Worm (Caenorhabditis elegans) whole organism, dauer: Measurements from ENCODE around the gene C08F11.1.
"Not testable (repeated sequence)": the region's sequence is repeated elsewhere in the genome, so short reads cannot be mapped to it uniquely, and the experiment has no call there.

Source experiments
- unc-62 ChIP-seq: sonication (generic microtip); optimal IDR thresholded peaks from 2 replicates; lab custom pipeline; 2017; ENCODE audit warnings: missing biosample characterization, missing genetic modification reagents, missing genetic modification characterization

The C08F11.1 gene

DNA sequence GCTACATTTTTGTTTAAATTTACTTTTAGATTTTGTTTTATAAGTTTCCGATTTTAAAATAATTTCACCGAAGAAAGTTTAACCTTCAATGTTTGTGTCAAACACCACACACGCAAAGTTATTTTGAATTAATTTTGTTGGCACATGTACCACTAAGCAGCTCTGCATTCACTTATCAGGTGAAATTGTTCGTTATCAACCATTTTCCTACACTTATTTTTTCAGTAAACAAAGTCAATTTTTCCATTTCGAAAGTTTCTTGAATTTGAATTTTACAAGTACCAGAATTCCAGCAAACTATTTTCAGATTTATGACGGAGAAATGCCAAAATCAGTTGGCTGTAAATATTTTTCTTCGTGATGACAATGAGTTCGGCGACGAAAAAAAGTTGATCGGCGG lies 4.4 kb upstream of the C08F11.1 start, which contains the start of gene C08F11.3:
TSS of gene C08F11.3 (plus strand) at position 301 of the 400 bp plus-strand sequence.
- TF ChIP-seq unc-62 = no peak

DNA sequence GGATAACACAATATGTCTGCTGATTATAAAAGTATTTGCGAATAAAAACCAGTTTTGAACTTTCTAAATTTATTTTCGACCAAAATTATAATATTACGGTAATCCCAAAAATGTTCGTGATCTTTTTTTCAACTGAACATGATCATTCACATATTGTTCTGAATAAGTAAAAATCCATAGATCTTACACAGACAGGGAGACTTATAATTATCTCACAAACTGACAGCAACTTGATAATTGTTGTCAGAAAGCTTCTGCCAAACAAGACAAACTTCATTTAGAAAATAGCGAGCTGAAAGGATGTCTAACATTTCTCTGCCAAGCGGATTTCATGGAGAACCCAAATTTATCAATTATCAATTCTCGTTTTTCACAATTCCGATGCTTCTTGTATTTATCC lies 2.8 kb downstream of the C08F11.1 start, which contains the start of gene sru-21:
TSS of gene sru-21 (plus strand) at position 301 of the 400 bp plus-strand sequence.
- no peak for TF ChIP-seq unc-62

DNA sequence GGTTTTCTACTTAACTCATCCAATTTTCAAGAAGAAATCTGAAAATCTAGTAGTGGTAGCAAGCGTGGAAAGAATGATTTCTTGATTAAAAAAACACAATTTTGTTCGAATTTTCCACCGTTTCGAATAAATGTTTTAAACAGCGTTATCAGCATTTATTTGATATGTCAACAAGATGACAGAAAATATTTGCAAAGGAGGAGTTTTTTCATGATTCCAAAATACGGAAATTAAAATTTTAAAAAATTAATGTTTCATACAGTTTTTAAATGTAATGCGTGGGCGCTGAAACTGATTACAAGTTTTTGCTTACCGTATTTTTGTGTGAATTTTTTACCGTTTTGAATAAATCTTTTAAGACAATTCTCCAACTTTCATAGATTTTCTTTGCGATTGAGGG lies 9.0 kb downstream of the C08F11.1 start:
- no peak for TF ChIP-seq unc-62

DNA sequence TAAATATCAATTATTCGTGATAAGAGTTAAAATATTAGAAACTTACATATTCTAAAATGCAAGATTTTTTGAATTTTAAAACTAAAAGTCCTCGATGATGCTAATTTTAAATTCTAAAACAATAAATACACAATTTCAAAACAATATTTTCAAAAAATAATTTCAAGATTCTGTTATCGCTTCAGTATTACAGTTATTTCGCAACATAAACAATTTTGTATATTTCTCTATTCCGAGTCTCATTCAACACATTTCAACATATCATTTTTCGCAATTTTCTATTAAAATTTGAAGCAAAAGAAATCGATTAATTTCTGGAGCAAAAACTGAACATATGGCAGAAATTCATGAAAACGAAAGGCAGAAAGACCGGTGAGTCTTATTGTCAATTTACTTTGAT lies 9.5 kb downstream of the C08F11.1 start, which contains the start of gene fbxa-98:
TSS of gene fbxa-98 (plus strand) at position 243 of the 400 bp plus-strand sequence.
- TF ChIP-seq unc-62 = no peak

DNA sequence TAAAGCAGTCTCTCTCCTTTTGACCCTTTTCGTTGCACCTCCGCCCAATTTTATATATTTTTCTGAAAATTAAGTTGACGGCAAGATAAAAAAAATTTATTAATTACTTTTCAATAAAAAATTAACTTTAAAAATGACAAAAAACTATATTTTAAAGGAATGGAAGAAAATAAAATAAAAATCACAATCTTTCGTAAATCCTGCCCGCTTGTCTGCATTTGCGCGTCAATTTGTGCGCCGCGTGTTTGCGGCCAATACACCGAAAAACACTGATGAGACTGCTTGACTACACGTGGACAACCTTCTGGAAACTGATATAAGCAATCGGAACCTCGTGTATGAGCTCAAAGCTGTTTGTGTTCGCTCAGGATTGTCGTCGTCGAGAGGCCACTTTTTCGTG lies 13.3 kb downstream of the C08F11.1 start, which contains the start of gene C08F11.7:
TSS of gene C08F11.7 (plus strand) at position 301 of the 400 bp plus-strand sequence.
- no peak for TF ChIP-seq unc-62

DNA sequence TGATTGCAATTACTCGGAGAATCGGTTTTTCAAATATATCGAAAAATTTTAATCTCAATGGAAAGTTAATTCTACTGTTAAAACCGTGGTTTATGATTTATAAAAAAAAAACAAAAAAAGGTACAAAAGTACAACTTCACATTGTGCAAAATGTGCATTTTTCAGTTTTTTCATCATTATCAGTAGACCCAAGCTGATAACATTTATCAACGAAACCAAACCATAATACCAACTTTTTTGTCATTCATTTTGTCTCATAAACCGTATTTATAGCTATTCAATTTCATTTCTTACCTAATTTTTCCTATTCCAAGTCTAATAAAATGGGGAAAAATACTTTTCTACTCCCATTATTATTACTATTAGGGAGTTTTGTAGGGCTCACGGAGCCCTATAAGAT lies 15.4 kb downstream of the C08F11.1 start, which contains the start of gene ugt-22:
TSS of gene ugt-22 (plus strand) at position 234 of the 400 bp plus-strand sequence.
- TF ChIP-seq unc-62 = no peak

DNA sequence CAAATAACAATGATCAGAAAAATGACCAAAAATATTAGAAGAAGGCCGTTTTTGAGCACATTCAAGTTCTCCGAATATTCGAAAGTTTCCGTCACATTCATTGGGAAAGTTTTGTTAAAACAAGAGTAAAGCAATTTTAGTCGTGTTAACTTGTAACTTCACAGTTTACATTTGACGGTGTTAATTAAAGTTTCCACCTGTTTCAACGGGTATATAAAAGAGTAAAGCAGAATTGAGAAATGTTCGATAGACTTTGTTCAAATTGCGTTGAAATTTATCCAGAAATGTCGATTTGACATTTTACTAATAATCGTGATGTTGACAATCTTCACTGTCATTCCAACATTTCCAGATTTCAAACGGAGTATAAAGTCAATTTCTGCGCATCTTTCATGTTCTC lies 22.2 kb downstream of the C08F11.1 start, which contains the start of gene srz-29:
TSS of gene srz-29 (minus strand) at position 101 of the 400 bp plus-strand sequence.
- TF ChIP-seq unc-62 = no peak

DNA sequence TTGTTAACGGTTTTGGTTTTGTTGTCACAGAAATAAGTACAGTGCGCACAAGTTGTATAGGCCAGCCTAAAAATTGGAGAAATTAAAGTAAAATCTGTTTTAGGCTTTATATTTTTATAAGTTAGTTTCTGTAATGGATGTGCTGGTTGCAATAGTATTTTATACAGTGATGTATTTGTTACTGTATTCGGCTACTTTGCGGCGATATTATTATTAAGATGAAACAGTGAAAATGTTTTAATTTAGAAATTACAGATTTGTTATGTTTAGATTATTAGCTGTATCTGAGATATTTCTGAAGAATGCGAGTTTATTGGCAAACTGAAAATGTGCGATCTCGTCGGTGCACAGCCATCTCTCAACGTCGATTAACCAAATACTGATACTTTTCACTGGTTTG lies 23.9 kb downstream of the C08F11.1 start, which contains the start of gene ule-4:
TSS of gene ule-4 (minus strand) at position 101 of the 400 bp plus-strand sequence.
- no peak for TF ChIP-seq unc-62

DNA sequence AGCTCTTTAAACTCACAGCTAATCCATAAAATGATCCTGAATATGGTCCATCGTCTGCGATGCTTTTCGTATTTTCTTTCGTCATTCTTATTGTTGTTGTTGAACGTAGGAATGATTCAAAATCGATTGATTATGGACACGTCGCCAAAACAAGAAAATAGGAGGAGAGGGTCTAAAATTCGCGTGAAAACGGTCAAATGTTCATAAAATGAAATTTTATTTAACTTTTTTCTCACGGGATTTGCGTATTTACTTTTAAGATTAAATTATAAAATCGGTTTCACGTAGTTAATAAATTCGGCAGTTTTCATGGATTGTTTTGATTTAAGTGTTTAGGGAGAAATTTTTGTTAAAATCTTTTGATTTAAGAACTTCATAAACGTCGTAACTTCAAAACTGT lies 25.5 kb downstream of the C08F11.1 start, which contains the start of gene C08F11.10:
TSS of gene C08F11.10 (minus strand) at position 101 of the 400 bp plus-strand sequence.
- no peak for TF ChIP-seq unc-62

DNA sequence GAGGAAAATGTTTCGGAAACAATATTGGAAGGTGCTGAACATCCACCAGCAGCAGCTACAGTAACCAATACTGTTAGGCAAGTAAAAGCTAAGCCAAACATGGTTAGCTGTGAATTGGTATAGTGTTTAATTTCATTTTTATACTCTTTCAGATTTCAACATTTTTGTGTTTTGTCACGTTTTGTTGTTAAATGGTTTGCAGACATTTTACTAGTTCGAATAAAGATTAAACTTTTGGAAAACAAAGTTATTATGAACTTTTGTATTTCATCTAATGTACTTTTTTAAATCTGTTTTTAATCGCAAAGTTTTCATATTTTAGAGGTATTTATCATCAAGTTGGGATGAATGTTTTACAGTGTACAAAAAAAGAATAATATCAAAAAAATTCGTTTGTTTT lies 26.6 kb downstream of the C08F11.1 start, which contains the start of gene C08F11.17:
TSS of gene C08F11.17 (minus strand) at position 101 of the 400 bp plus-strand sequence.
- no peak for TF ChIP-seq unc-62

DNA sequence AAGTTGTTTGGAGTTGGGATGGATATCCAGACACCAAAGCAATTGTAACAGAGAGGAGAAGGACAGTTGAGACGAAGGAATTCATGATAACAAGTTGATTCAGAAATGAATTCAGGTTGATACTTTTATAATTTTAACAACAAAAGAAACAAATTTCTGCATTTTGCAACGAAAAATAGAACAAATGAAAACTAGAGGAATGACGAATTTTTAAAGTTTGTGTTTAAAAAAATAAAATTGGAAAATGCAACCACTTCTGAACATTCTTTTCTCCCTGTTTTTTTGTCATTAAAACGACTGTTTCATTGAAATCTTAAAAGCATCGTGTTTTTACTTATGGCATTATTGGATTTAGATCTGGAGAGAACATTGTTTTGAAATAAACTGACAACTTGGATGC lies 27.8 kb downstream of the C08F11.1 start, which contains the start of gene C08F11.12:
TSS of gene C08F11.12 (minus strand) at position 101 of the 400 bp plus-strand sequence.
- TF ChIP-seq unc-62 = not testable (repeated sequence)

DNA sequence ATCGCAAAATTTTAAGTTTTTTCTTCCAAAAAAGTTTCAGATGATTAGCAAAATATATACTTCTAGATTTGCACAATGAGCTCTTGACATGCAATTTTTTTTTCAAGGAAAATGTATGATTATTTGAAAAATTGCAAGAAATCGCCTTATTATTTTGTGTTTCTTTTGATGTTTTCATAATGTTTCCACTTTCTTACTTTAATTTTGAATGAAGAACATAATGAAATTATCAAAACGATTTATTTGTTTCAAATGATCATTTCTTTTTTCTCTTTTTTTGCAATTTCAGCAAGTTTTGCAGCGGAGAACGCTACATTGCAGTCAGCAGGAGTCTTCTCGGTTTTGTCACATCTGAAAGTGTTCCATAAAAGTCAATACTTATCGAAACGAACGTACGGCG lies 28.4 kb downstream of the C08F11.1 start, which contains the start of gene Y45F10C.6:
TSS of gene Y45F10C.6 (plus strand) at position 301 of the 400 bp plus-strand sequence.
- TF ChIP-seq unc-62 = not testable (repeated sequence)

DNA sequence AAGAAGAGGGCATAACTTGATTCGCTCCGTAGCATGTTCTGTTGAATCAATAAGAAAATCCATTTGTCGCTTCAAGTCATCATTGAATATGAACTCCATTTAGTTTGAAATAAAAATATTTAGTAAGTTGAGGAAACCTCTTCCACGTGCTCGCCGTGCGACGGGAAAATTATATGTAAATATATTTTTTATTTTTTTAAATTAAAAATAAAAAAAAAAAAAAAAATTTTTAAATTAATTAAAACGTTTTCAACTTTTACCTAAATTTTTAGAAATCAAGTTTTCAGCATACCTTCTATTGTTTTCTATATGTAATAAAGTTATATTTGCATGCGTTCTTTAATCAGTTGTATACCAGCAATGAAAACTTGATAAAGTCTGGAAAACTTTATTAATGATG lies 35.8 kb downstream of the C08F11.1 start, which contains the start of gene Y45F10C.1:
TSS of gene Y45F10C.1 (minus strand) at position 101 of the 400 bp plus-strand sequence.
- TF ChIP-seq unc-62 = not testable (repeated sequence)

DNA sequence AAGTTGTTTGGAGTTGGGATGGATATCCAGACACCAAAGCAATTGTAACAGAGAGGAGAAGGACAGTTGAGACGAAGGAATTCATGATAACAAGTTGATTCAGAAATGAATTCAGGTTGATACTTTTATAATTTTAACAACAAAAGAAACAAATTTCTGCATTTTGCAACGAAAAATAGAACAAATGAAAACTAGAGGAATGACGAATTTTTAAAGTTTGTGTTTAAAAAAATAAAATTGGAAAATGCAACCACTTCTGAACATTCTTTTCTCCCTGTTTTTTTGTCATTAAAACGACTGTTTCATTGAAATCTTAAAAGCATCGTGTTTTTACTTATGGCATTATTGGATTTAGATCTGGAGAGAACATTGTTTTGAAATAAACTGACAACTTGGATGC lies 38.9 kb downstream of the C08F11.1 start, which contains the start of gene Y45F10C.2:
TSS of gene Y45F10C.2 (minus strand) at position 101 of the 400 bp plus-strand sequence.
- not testable (repeated sequence) for TF ChIP-seq unc-62

DNA sequence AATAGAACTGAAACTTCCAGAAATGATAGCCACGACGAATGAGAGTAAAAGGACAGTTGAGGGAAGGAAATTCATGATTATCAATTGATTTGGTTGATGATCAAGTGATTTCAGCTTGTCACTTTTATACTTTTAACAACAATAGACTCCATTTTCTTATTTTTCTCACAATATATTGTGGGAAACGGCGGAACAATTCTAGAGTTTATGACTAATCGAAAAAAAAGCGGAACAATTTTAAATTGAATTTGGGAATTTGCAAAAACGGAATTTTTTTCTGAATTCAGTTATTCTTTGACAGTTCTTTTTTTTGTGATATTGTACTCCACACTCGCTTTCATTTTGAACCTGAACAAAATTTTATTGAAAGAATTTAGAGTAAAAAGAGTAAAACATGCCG lies 40.5 kb downstream of the C08F11.1 start, which contains the start of gene Y45F10C.4:
TSS of gene Y45F10C.4 (minus strand) at position 101 of the 400 bp plus-strand sequence.
- no peak for TF ChIP-seq unc-62

DNA sequence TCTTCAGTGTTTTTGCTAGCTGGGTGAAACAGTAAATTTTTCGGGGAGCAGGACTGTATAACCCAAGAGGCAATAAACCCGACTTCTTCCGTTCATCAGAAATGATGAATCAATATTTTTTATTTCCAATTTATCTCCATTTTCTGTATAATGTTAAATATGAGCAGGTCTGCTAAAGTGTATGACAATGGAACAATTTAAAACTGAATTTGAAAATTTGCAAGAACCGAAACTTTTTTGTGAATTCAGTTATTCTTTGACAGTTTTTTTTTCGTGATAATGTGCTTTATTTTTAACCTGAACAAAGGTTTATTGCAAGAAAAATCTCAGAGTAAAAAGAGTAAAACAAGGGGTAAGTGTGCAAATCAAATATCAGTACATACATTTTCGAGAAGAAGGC lies 41.4 kb downstream of the C08F11.1 start:
- no peak for TF ChIP-seq unc-62

DNA sequence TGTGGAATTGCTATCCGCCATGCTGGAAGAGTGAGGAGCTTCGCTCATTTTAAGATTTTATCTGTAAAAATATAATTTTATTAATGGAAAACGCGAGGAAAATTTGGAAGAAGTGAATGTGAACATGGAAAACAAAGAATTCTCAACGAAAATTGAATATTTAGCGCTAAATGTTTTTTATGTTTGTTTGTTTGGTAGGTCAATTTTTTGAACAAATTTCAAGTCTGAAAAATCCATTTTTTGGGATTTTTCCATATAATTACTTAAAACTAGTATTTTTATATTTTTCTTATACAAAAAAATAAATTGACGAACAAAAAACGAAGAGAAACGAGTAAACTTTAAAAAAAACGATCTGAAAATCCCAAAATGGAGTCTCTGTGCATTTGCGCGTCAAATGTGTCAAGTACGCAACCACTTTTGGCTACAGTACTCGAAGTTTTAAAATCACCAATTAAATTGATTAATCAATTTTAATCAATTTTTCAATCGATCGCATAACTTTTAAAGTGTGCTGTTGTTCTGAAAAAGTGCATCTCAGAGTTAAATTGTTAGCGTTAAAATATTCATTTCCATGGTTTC lies 43.3 kb downstream of the C08F11.1 start, which contains the start of gene fbxa-215:
TSS of gene fbxa-215 (minus strand) at position 61 of the 582 bp plus-strand sequence.
- no peak for TF ChIP-seq unc-62
